Worm (Caenorhabditis elegans) whole organism, L1 larva: ENCODE results near the gene ZK1098.2.
A peak's percentile ranks its signal among the peaks of the same experiment; 100 is the strongest.

ENCODE experiments used
- C04F5.9 ChIP-seq: sonication (generic microtip); optimal IDR thresholded peaks from 2 replicates; lab custom pipeline; 2016; ENCODE audit warnings: missing genetic modification characterization, missing compliant biosample characterization
- C16A3.4 ChIP-seq: fragments of 150-350 bp; optimal IDR thresholded peaks from 2 replicates; lab custom pipeline; 2014; ENCODE audit warnings: missing biosample characterization, missing genetic modification characterization
- C34B4.2 ChIP-seq: sonication (generic microtip); optimal IDR thresholded peaks from 2 replicates; lab custom pipeline; 2017; ENCODE audit warnings: mild to moderate bottlenecking, missing genetic modification characterization, missing compliant biosample characterization
- alr-1 ChIP-seq: fragments of 200-800 bp; sonication (Bioruptor generic); optimal IDR thresholded peaks from 2 replicates; lab custom pipeline; 2018; ENCODE audit warnings: borderline replicate concordance, mild to moderate bottlenecking, missing genetic modification characterization, missing compliant biosample characterization
- ceh-63 ChIP-seq: fragments of 200-800 bp; sonication (Bioruptor generic); optimal IDR thresholded peaks from 2 replicates; lab custom pipeline; 2018; ENCODE audit warnings: mild to moderate bottlenecking, missing genetic modification characterization, missing compliant biosample characterization
- ceh-8 ChIP-seq: fragments of 200-800 bp; sonication (Bioruptor generic); optimal IDR thresholded peaks from 2 replicates; lab custom pipeline; 2018; ENCODE audit warnings: mild to moderate bottlenecking, missing genetic modification characterization, moderate library complexity, missing compliant biosample characterization
- ceh-90 ChIP-seq: sonication (generic microtip); optimal IDR thresholded peaks from 2 replicates; lab custom pipeline; 2016; ENCODE audit warnings: missing genetic modification characterization, missing compliant biosample characterization
- dpl-1 ChIP-seq, 3 experiments: fragments of 150-350 bp in 2 of 3; sonication (generic microtip) in 1 of 3; optimal IDR thresholded peaks; 2 replicates each; lab custom pipeline; 2014 to 2017; ENCODE audit warnings: missing biosample characterization in 3 of 3, missing genetic modification characterization in 3 of 3, missing genetic modification reagents in 3 of 3
- efl-1 ChIP-seq, 4 experiments: fragments of 150-350 bp; optimal IDR thresholded peaks in 3 of 4; peaks in 1 of 4; 1 replicate in 1 of 4; 2 replicates in 3 of 4; lab custom pipeline; 2014; ENCODE audit warnings: missing biosample characterization in 2 of 4, missing genetic modification characterization in 2 of 4, missing genetic modification reagents in 2 of 4
- efl-3 ChIP-seq: fragments of 200-800 bp; sonication (Bioruptor generic); optimal IDR thresholded peaks from 2 replicates; lab custom pipeline; 2018; ENCODE audit warnings: mild to moderate bottlenecking, missing genetic modification characterization, missing compliant biosample characterization
- egl-13 ChIP-seq: sonication (generic microtip); optimal IDR thresholded peaks from 2 replicates; lab custom pipeline; 2016; ENCODE audit warnings: missing genotype, missing genetic modification reagents, missing genetic modification characterization, missing compliant biosample characterization
- egl-27 ChIP-seq, 2 experiments: fragments of 150-350 bp in 1 of 2; sonication (generic microtip); optimal IDR thresholded peaks; 3 replicates each; lab custom pipeline; 2017 to 2018; ENCODE audit warnings: missing biosample characterization in 2 of 2, missing genetic modification characterization in 2 of 2, missing genetic modification reagents in 2 of 2
- elt-3 ChIP-seq, 6 experiments: fragments of 150-350 bp in 1 of 6; sonication (generic microtip); optimal IDR thresholded peaks; 2 replicates each; lab custom pipeline; 2017 to 2018; ENCODE audit warnings: missing biosample characterization in 6 of 6, missing genetic modification characterization in 6 of 6, inconsistent platforms in 1 of 6
- fkh-10 ChIP-seq: sonication (generic microtip); optimal IDR thresholded peaks from 2 replicates; lab custom pipeline; 2017; ENCODE audit warnings: missing biosample characterization, missing genetic modification reagents, missing genetic modification characterization
- irx-1 ChIP-seq: sonication (generic microtip); optimal IDR thresholded peaks from 2 replicates; lab custom pipeline; 2016; ENCODE audit warnings: missing genetic modification characterization, missing compliant biosample characterization
- isw-1 ChIP-seq: fragments of 200-800 bp; sonication (Bioruptor generic); IDR thresholded peaks from 2 replicates; pipeline ENCODE4 v1.3.6; 2022; ENCODE audit warnings: missing genetic modification characterization, missing compliant biosample characterization
- lin-14 ChIP-seq: fragments of 200-800 bp; sonication (Bioruptor generic); optimal IDR thresholded peaks from 2 replicates; lab custom pipeline; 2018; ENCODE audit warnings: mild to moderate bottlenecking, missing genetic modification characterization, moderate library complexity, missing compliant biosample characterization
- lin-39 ChIP-seq: fragments of 150-350 bp; optimal IDR thresholded peaks from 2 replicates; lab custom pipeline; 2014; ENCODE audit warnings: missing biosample characterization, missing genetic modification reagents, missing genetic modification characterization
- lsy-2 ChIP-seq, 2 experiments: fragments of 150-350 bp; optimal IDR thresholded peaks; 2 replicates each; lab custom pipeline; 2014; ENCODE audit warnings: missing biosample characterization in 2 of 2, missing genetic modification characterization in 2 of 2
- mef-2 ChIP-seq: fragments of 150-350 bp; optimal IDR thresholded peaks from 2 replicates; lab custom pipeline; 2014; ENCODE audit warnings: missing biosample characterization, missing genetic modification characterization
- nhr-11 ChIP-seq: fragments of 150-350 bp; optimal IDR thresholded peaks from 2 replicates; lab custom pipeline; 2014; ENCODE audit warnings: missing biosample characterization, missing genetic modification characterization
- nhr-71 ChIP-seq: sonication (generic microtip); optimal IDR thresholded peaks from 2 replicates; lab custom pipeline; 2016; ENCODE audit warnings: mild to moderate bottlenecking, missing genetic modification characterization, moderate library complexity, missing compliant biosample characterization
- nhr-76 ChIP-seq: sonication (generic microtip); optimal IDR thresholded peaks from 2 replicates; lab custom pipeline; 2017; ENCODE audit warnings: missing biosample characterization, missing genetic modification characterization
- nhr-77 ChIP-seq: fragments of 150-350 bp; optimal IDR thresholded peaks from 2 replicates; lab custom pipeline; 2014; ENCODE audit warnings: missing biosample characterization, missing genetic modification characterization
- nhr-84 ChIP-seq: sonication (generic microtip); optimal IDR thresholded peaks from 2 replicates; lab custom pipeline; 2017; ENCODE audit warnings: missing biosample characterization, missing genetic modification characterization
- nhr-85 ChIP-seq: sonication (generic microtip); peaks from one replicate; lab custom pipeline; 2016; ENCODE audit warnings: missing genetic modification characterization, inconsistent platforms, missing compliant biosample characterization
- nhr-90 ChIP-seq: sonication (generic microtip); optimal IDR thresholded peaks from 2 replicates; lab custom pipeline; 2016; ENCODE audit warnings: mild to moderate bottlenecking, missing genetic modification characterization, missing compliant biosample characterization; ENCODE audit not compliant: poor library complexity
- pag-3 ChIP-seq: sonication (generic microtip); optimal IDR thresholded peaks from 2 replicates; lab custom pipeline; 2017; ENCODE audit warnings: missing genetic modification characterization, mild to moderate bottlenecking, missing compliant biosample characterization, antibody characterized with exemption, borderline replicate concordance; ENCODE audit not compliant: insufficient read depth
- pax-3 ChIP-seq: fragments of 200-800 bp; sonication (Bioruptor generic); optimal IDR thresholded peaks from 2 replicates; lab custom pipeline; 2018; ENCODE audit warnings: mild to moderate bottlenecking, missing genetic modification characterization, moderate library complexity, missing compliant biosample characterization
- pqm-1 ChIP-seq: sonication (generic microtip); optimal IDR thresholded peaks from 3 replicates; lab custom pipeline; 2017; ENCODE audit warnings: missing biosample characterization, missing genetic modification characterization
- skn-1 ChIP-seq: fragments of 150-350 bp; optimal IDR thresholded peaks from 2 replicates; lab custom pipeline; 2014; ENCODE audit warnings: missing biosample characterization, missing genetic modification characterization
- snpc-4 ChIP-seq: fragments of 150-350 bp; optimal IDR thresholded peaks from 2 replicates; lab custom pipeline; 2014; ENCODE audit warnings: missing biosample characterization, missing genetic modification characterization
- sup-37 ChIP-seq: fragments of 200-800 bp; sonication (Bioruptor generic); optimal IDR thresholded peaks from 2 replicates; lab custom pipeline; 2018; ENCODE audit warnings: mild to moderate bottlenecking, missing genetic modification characterization, missing compliant biosample characterization
- tbx-2 ChIP-seq: sonication (generic microtip); optimal IDR thresholded peaks from 2 replicates; lab custom pipeline; 2016; ENCODE audit warnings: missing genetic modification characterization, missing compliant biosample characterization
- tlp-1 ChIP-seq: fragments of 150-350 bp; optimal IDR thresholded peaks from 2 replicates; lab custom pipeline; 2014; ENCODE audit warnings: missing biosample characterization, missing genetic modification characterization
- unc-30 ChIP-seq: sonication (generic microtip); optimal IDR thresholded peaks from 2 replicates; lab custom pipeline; 2017; ENCODE audit warnings: missing biosample characterization, missing genetic modification characterization
- unc-62 ChIP-seq: fragments of 150-350 bp; optimal IDR thresholded peaks from 2 replicates; lab custom pipeline; 2014; ENCODE audit warnings: missing biosample characterization, missing genetic modification reagents, missing genetic modification characterization
- vab-15 ChIP-seq: sonication (generic microtip); optimal IDR thresholded peaks from 2 replicates; lab custom pipeline; 2017; ENCODE audit warnings: missing genotype, mild to moderate bottlenecking, missing genetic modification characterization, missing compliant biosample characterization
- xbp-1 ChIP-seq: sonication (generic microtip); optimal IDR thresholded peaks from 2 replicates; lab custom pipeline; 2016; ENCODE audit warnings: missing genetic modification characterization, missing compliant biosample characterization
- zag-1 ChIP-seq: fragments of 150-350 bp; optimal IDR thresholded peaks from 2 replicates; lab custom pipeline; 2014; ENCODE audit warnings: missing biosample characterization, missing genetic modification characterization
- ztf-11 ChIP-seq, 2 experiments: sonication (generic microtip); optimal IDR thresholded peaks; 2 replicates each; lab custom pipeline; 2016 to 2017; ENCODE audit warnings: missing genetic modification characterization in 2 of 2, missing biosample characterization in 1 of 2, missing compliant biosample characterization in 1 of 2
- ztf-4 ChIP-seq: fragments of 150-350 bp; optimal IDR thresholded peaks from 2 replicates; lab custom pipeline; 2014; ENCODE audit warnings: missing biosample characterization, missing genetic modification characterization

ZK1098.2 gene

DNA sequence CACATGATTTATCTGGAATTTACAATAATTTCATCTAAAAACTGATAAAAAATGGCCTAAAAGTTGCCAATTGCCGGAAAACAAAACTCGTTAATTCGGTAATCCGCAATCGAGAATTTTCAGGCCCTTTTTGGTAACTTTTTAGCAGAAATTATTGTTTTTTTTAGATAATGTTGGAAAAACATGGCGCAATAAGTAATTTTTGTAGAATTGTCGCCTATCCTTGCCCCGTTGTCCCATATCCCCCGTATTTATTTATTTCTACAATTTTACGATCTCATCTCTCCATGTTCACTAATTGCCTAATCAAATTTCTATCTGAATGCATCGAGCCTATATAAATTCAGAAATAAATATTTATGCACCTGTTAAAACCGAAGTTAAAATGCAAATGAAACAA, 16.0 kb upstream of the ZK1098.2 start:
- TF ChIP-seq snpc-4 (no peak), fkh-10 (GFP tag; lab: Kevin White, UChicago) (no peak)

DNA sequence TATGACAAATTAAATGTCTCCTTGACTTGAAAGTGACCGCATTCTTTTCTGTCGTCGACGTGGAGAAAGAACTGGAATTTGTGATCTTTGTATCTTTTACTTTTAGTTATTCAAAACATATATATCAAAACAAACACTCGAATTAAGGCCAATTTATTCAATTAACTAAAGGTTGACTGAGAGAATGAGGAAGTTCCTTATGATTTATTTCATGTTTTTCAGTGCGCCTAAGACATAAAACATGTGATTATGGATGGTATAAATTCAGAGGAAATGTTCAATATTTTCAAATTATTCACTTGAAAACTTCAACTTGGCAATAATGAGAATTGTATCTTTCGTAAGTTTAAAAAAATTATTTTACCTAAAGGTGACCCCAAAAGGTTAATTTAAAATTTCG, 15.4 kb upstream of the ZK1098.2 start, which contains the start of gene F55H2.8:
Gene F55H2.8, plus strand, starts transcription at position 301 of the 400 bp plus-strand sequence.
- TF ChIP-seq lin-14 (GFP tag; lab: Kevin White, UChicago) (no peak), nhr-85 (no peak), irx-1 (tag; lab: Kevin White, UChicago) (no peak), alr-1 (tag; lab: Kevin White, UChicago) (no peak), tlp-1 (tag; lab: Kevin White, UChicago) (no peak), pag-3 (tag; lab: Kevin White, UChicago) (no peak), nhr-76 (no peak)

DNA sequence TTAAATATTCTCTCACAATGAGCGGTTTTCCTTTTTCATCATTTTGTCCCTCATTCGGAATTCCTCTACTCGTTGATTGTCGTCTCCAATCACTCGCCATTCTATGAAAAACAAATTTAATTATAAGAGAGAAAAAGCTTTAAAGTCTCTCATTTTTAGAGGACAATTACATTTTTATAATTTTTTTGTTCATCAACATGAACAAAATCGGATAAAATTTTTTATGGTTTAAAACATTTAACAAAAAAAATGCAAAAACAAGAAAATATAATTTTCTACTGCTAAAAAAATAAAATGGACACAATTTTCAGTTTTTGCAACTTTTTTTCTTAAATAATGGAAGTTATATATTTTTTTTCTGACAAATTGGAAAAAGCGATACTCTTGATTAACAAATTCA, 12.8 kb upstream of the ZK1098.2 start, which contains the start of gene F55H2.7:
Gene F55H2.7, minus strand, starts transcription at position 101 of the 400 bp plus-strand sequence.
- TF ChIP-seq lsy-2 (tag; optimal IDR thresholded peaks at IDR 0.05; lab: Kevin White, UChicago) (no peak), alr-1 (tag; lab: Kevin White, UChicago) (no peak), unc-62 (GFP tag; lab: Kevin White, UChicago) (no peak), egl-13 (no peak), nhr-11 (tag; lab: Kevin White, UChicago) (no peak), vab-15 (tag; lab: Kevin White, UChicago) (no peak), nhr-90 (tag; lab: Kevin White, UChicago) (no peak), unc-30 (tag; lab: Kevin White, UChicago) (no peak), ceh-90 (tag; lab: Kevin White, UChicago) (no peak), ztf-11 (tag; optimal IDR thresholded peaks at IDR 0.05; lab: Kevin White, UChicago) (no peak), lin-14 (GFP tag; lab: Kevin White, UChicago) (no peak), ztf-4 (tag; lab: Kevin White, UChicago) (no peak), pqm-1 (tag; lab: Kevin White, UChicago) (no peak), efl-1 (optimal IDR thresholded peaks at IDR 0.05; lab: Kevin White, UChicago) (no peak), efl-1 (GFP tag; optimal IDR thresholded peaks at IDR 0.05 in 1 of 2; lab: Kevin White, UChicago) (no peak), lin-39 (tag; lab: Kevin White, UChicago) (no peak), efl-3 (GFP tag; lab: Kevin White, UChicago) (no peak), sup-37 (GFP tag; lab: Kevin White, UChicago) (no peak), nhr-84 (tag; lab: Kevin White, UChicago) (no peak)

DNA sequence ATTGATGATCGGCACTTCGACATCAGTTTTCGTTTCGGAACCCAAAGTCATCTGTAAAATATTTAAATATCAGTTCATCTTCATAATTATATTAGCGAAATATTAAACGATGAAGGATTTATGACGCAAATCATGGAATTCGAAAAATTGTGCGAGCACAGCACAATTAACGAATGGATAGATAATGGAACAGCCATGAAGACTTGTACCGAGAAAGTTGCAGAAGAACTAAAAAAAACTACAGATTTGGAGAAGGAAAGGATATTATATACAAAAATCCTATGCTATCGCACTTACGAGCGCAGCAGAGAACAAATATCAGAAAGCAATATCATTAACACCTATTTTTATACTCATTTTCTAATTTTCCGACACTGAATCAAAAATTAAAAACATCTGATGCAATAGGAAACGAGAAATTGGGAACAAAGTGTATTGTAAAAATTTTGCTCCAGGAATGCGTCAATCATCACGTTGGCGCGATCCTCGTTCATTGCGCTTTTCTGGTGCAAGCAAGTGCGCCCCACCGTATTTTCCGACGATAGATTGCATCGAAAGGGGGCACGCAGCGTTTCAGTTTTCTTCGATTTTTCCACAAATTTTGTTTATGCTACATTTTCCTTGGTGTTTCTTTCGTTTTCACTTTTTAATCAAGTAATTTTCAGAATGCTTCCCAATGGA, 7.4 kb upstream of the ZK1098.2 start, which contains the start of the genes clu-1 and prp-40:
Gene clu-1, minus strand, starts transcription at position 51 of the 681 bp plus-strand sequence.
Gene prp-40, plus strand, starts transcription at position 666 of the 681 bp plus-strand sequence.
- TF ChIP-seq xbp-1 (tag; lab: Kevin White, UChicago): peak; percentile 90
- TF ChIP-seq isw-1 (GFP tag; lab: Robert Waterston, UW): peak; percentile 88
- TF ChIP-seq unc-62 (GFP tag; lab: Kevin White, UChicago): no peak
- TF ChIP-seq pqm-1 (tag; lab: Kevin White, UChicago): no peak
- peak; percentile 94 for TF ChIP-seq nhr-71 (tag; lab: Kevin White, UChicago)
- TF ChIP-seq egl-27 (tag; optimal IDR thresholded peaks at IDR 0.05; lab: Kevin White, UChicago): no peak
- TF ChIP-seq zag-1: no peak
- TF ChIP-seq C16A3.4 (tag; lab: Kevin White, UChicago): peak; percentile 94
- TF ChIP-seq pax-3 (tag; lab: Kevin White, UChicago): peak; percentile 58
- peak; percentile 78 for TF ChIP-seq skn-1 (tag; lab: Kevin White, UChicago)
- TF ChIP-seq nhr-11 (tag; lab: Kevin White, UChicago): peak; percentile 43
- TF ChIP-seq dpl-1 (GFP tag; optimal IDR thresholded peaks at IDR 0.05; lab: Kevin White, UChicago): peak; percentile 83 to 87 (median 86)
- TF ChIP-seq C04F5.9 (tag; lab: Kevin White, UChicago): peak; percentile 70
- peak; percentile 88 to 89 for TF ChIP-seq efl-1 (optimal IDR thresholded peaks at IDR 0.05; lab: Kevin White, UChicago)
- TF ChIP-seq efl-1 (GFP tag; optimal IDR thresholded peaks at IDR 0.05 in 1 of 2; lab: Kevin White, UChicago): peak; percentile 82 to 98
- TF ChIP-seq ceh-90 (tag; lab: Kevin White, UChicago): no peak
- TF ChIP-seq C34B4.2: no peak
- no peak for TF ChIP-seq tlp-1 (tag; lab: Kevin White, UChicago)
- TF ChIP-seq ceh-63: no peak
- TF ChIP-seq irx-1 (tag; lab: Kevin White, UChicago): peak; percentile 77
- peak; percentile 81 for TF ChIP-seq nhr-77 (tag; lab: Kevin White, UChicago)
- peak; percentile 79 for TF ChIP-seq ceh-8 (GFP tag; lab: Kevin White, UChicago)
- TF ChIP-seq egl-13: peak; percentile 71
- TF ChIP-seq tbx-2 (tag; lab: Kevin White, UChicago): peak; percentile 92
- TF ChIP-seq elt-3 (tag; optimal IDR thresholded peaks at IDR 0.05; lab: Kevin White, UChicago): peak in 3 of 6 experiments; percentile 21 to 86 (median 68)
- peak; percentile 71 for TF ChIP-seq mef-2
- TF ChIP-seq lin-14 (GFP tag; lab: Kevin White, UChicago): peak; percentile 90
- TF ChIP-seq lsy-2 (tag; optimal IDR thresholded peaks at IDR 0.05; lab: Kevin White, UChicago): peak; percentile 94 to 96
